Worm (Caenorhabditis elegans): ENCODE data around the gene sdz-20.

ce11 chrIII:13315071-13315470 lies 18.8 kb upstream of the sdz-20 start, which contains the start of gene dph-7:
- TF ChIP-seq tab-1 (GFP tag; IDR thresholded peaks at IDR 0.05), result no peak
- TF ChIP-seq flt-1 (GFP tag; IDR thresholded peaks at IDR 0.05), result no peak
- TF ChIP-seq med-1 (GFP tag; optimal IDR thresholded peaks at IDR 0.05; ENCODE audit: insufficient read depth), result no peak
- TF ChIP-seq ztf-23 (GFP tag; IDR thresholded peaks at IDR 0.05), result no peak
